Fruit fly (Drosophila melanogaster): ENCODE results near the gene CG14989.

- TF ChIP-seq CG9876 (GFP tag; optimal IDR thresholded peaks at IDR 0.05), result no peak
- no peak for TF ChIP-seq CG31224 (GFP tag; IDR thresholded peaks at IDR 0.05)
- no peak for TF ChIP-seq CG18599 (GFP tag; optimal IDR thresholded peaks at IDR 0.05)
Observed at dm6 chr3L:4076907-4077306, 10.5 kb upstream of the CG14989 start.

Data from whole organism, embryonic.